Worm (Caenorhabditis elegans) whole organism, L1 larva: Measurements from ENCODE around the gene F07H5.13.

Experiments used
- C04F5.9 ChIP-seq: sonication (generic microtip); optimal IDR thresholded peaks from 2 replicates; lab custom pipeline; 2016; ENCODE audit warnings: missing genetic modification characterization, missing compliant biosample characterization
- C34B4.2 ChIP-seq: sonication (generic microtip); optimal IDR thresholded peaks from 2 replicates; lab custom pipeline; 2017; ENCODE audit warnings: mild to moderate bottlenecking, missing genetic modification characterization, missing compliant biosample characterization
- F16B12.6 ChIP-seq: fragments of 150-350 bp; optimal IDR thresholded peaks from 2 replicates; lab custom pipeline; 2014; ENCODE audit warnings: missing biosample characterization, missing genetic modification characterization
- Y116A8C.19 ChIP-seq: sonication (generic microtip); optimal IDR thresholded peaks from 2 replicates; lab custom pipeline; 2016; ENCODE audit warnings: missing compliant biosample characterization, missing genetic modification characterization, borderline replicate concordance
- alr-1 ChIP-seq: fragments of 200-800 bp; sonication (Bioruptor generic); optimal IDR thresholded peaks from 2 replicates; lab custom pipeline; 2018; ENCODE audit warnings: borderline replicate concordance, mild to moderate bottlenecking, missing genetic modification characterization, missing compliant biosample characterization
- aly-2 ChIP-seq: fragments of 150-350 bp; optimal IDR thresholded peaks from 2 replicates; lab custom pipeline; 2014; ENCODE audit warnings: missing biosample characterization, missing genetic modification characterization
- ama-1 ChIP-seq: fragments of 150-350 bp; optimal IDR thresholded peaks from 2 replicates; lab custom pipeline; 2014
- ceh-63 ChIP-seq: fragments of 200-800 bp; sonication (Bioruptor generic); optimal IDR thresholded peaks from 2 replicates; lab custom pipeline; 2018; ENCODE audit warnings: mild to moderate bottlenecking, missing genetic modification characterization, missing compliant biosample characterization
- ceh-82 ChIP-seq, 3 experiments: fragments of 150-350 bp in 1 of 3; sonication (generic microtip) in 2 of 3; optimal IDR thresholded peaks; 2 replicates each; lab custom pipeline; 2014 to 2017; ENCODE audit warnings: missing biosample characterization in 3 of 3, missing genetic modification characterization in 3 of 3
- ceh-90 ChIP-seq: sonication (generic microtip); optimal IDR thresholded peaks from 2 replicates; lab custom pipeline; 2016; ENCODE audit warnings: missing genetic modification characterization, missing compliant biosample characterization
- dsc-1 ChIP-seq: sonication (generic microtip); optimal IDR thresholded peaks from 2 replicates; lab custom pipeline; 2016; ENCODE audit warnings: mild to moderate bottlenecking, missing genetic modification characterization, missing compliant biosample characterization
- egl-27 ChIP-seq, 2 experiments: fragments of 150-350 bp in 1 of 2; sonication (generic microtip); optimal IDR thresholded peaks; 3 replicates each; lab custom pipeline; 2017 to 2018; ENCODE audit warnings: missing biosample characterization in 2 of 2, missing genetic modification characterization in 2 of 2, missing genetic modification reagents in 2 of 2
- elt-2 ChIP-seq: sonication (generic microtip); optimal IDR thresholded peaks from 2 replicates; lab custom pipeline; 2016; ENCODE audit warnings: missing genetic modification characterization, mild to moderate bottlenecking, inconsistent platforms, missing compliant biosample characterization, missing genetic modification reagents
- elt-3 ChIP-seq, 6 experiments: fragments of 150-350 bp in 1 of 6; sonication (generic microtip); optimal IDR thresholded peaks; 2 replicates each; lab custom pipeline; 2017 to 2018; ENCODE audit warnings: missing biosample characterization in 6 of 6, missing genetic modification characterization in 6 of 6, inconsistent platforms in 1 of 6
- ets-5 ChIP-seq: fragments of 200-800 bp; sonication (Bioruptor generic); IDR thresholded peaks from 2 replicates; pipeline ENCODE4 v1.3.6; 2022; ENCODE audit warnings: missing genetic modification characterization, missing compliant biosample characterization
- fkh-4 ChIP-seq: sonication (generic microtip); optimal IDR thresholded peaks from 2 replicates; lab custom pipeline; 2016; ENCODE audit warnings: missing compliant biosample characterization, missing genetic modification characterization, borderline replicate concordance
- fos-1 ChIP-seq: fragments of 150-350 bp; optimal IDR thresholded peaks from 2 replicates; lab custom pipeline; 2014; ENCODE audit warnings: missing biosample characterization, missing genetic modification characterization
- grh-1 ChIP-seq: fragments of 200-800 bp; sonication (Bioruptor generic); IDR thresholded peaks from 2 replicates; pipeline ENCODE4 v1.3.6; 2022; ENCODE audit warnings: missing genetic modification reagents, missing genetic modification characterization, missing compliant biosample characterization
- hlh-17 ChIP-seq: fragments of 200-800 bp; sonication (Bioruptor generic); optimal IDR thresholded peaks from 2 replicates; lab custom pipeline; 2018; ENCODE audit warnings: missing genetic modification characterization, mild to moderate bottlenecking, missing compliant biosample characterization, moderate library complexity, borderline replicate concordance
- hpl-2 ChIP-seq: fragments of 150-350 bp; optimal IDR thresholded peaks from 2 replicates; lab custom pipeline; 2014; ENCODE audit warnings: missing biosample characterization, missing genetic modification reagents, missing genetic modification characterization
- irx-1 ChIP-seq: sonication (generic microtip); optimal IDR thresholded peaks from 2 replicates; lab custom pipeline; 2016; ENCODE audit warnings: missing genetic modification characterization, missing compliant biosample characterization
- jun-1 ChIP-seq: fragments of 150-350 bp; optimal IDR thresholded peaks from 2 replicates; lab custom pipeline; 2014; ENCODE audit warnings: missing biosample characterization, missing genetic modification reagents, missing genetic modification characterization
- lin-13 ChIP-seq: fragments of 150-350 bp; optimal IDR thresholded peaks from 2 replicates; lab custom pipeline; 2014; ENCODE audit warnings: missing biosample characterization, missing genetic modification reagents, missing genetic modification characterization
- lin-14 ChIP-seq: fragments of 200-800 bp; sonication (Bioruptor generic); optimal IDR thresholded peaks from 2 replicates; lab custom pipeline; 2018; ENCODE audit warnings: mild to moderate bottlenecking, missing genetic modification characterization, moderate library complexity, missing compliant biosample characterization
- lin-35 ChIP-seq, 2 experiments: fragments of 150-350 bp; optimal IDR thresholded peaks; 2 replicates each; lab custom pipeline; 2014; ENCODE audit warnings: missing biosample characterization in 2 of 2, missing genetic modification characterization in 2 of 2, missing genetic modification reagents in 2 of 2
- lsy-2 ChIP-seq, 2 experiments: fragments of 150-350 bp; optimal IDR thresholded peaks; 2 replicates each; lab custom pipeline; 2014; ENCODE audit warnings: missing biosample characterization in 2 of 2, missing genetic modification characterization in 2 of 2
- mab-9 ChIP-seq: fragments of 200-800 bp; sonication (Bioruptor generic); IDR thresholded peaks from 2 replicates; pipeline ENCODE4 v1.3.6; 2022; ENCODE audit warnings: missing genetic modification reagents, missing genetic modification characterization, missing compliant biosample characterization
- mdl-1 ChIP-seq, 2 experiments: fragments of 150-350 bp; optimal IDR thresholded peaks; 2 replicates each; lab custom pipeline; 2014 to 2017; ENCODE audit warnings: missing biosample characterization in 2 of 2, missing genetic modification characterization in 2 of 2, inconsistent platforms in 1 of 2
- mep-1 ChIP-seq: fragments of 150-350 bp; optimal IDR thresholded peaks from 2 replicates; lab custom pipeline; 2014; ENCODE audit warnings: missing biosample characterization, missing genetic modification characterization
- nhr-11 ChIP-seq: fragments of 150-350 bp; optimal IDR thresholded peaks from 2 replicates; lab custom pipeline; 2014; ENCODE audit warnings: missing biosample characterization, missing genetic modification characterization
- nhr-20 ChIP-seq: sonication (generic microtip); optimal IDR thresholded peaks from 2 replicates; lab custom pipeline; 2016; ENCODE audit warnings: mild to moderate bottlenecking, missing genetic modification characterization, missing compliant biosample characterization
- nhr-237 ChIP-seq: fragments of 150-350 bp; optimal IDR thresholded peaks from 2 replicates; lab custom pipeline; 2014; ENCODE audit warnings: missing biosample characterization, missing genetic modification characterization
- nhr-47 ChIP-seq: sonication (generic microtip); optimal IDR thresholded peaks from 2 replicates; lab custom pipeline; 2016; ENCODE audit warnings: mild to moderate bottlenecking, missing genetic modification characterization, moderate library complexity, missing compliant biosample characterization
- nhr-85 ChIP-seq: sonication (generic microtip); peaks from one replicate; lab custom pipeline; 2016; ENCODE audit warnings: missing genetic modification characterization, inconsistent platforms, missing compliant biosample characterization
- nhr-90 ChIP-seq: sonication (generic microtip); optimal IDR thresholded peaks from 2 replicates; lab custom pipeline; 2016; ENCODE audit warnings: mild to moderate bottlenecking, missing genetic modification characterization, missing compliant biosample characterization; ENCODE audit not compliant: poor library complexity
- pag-3 ChIP-seq: sonication (generic microtip); optimal IDR thresholded peaks from 2 replicates; lab custom pipeline; 2017; ENCODE audit warnings: missing genetic modification characterization, mild to moderate bottlenecking, missing compliant biosample characterization, antibody characterized with exemption, borderline replicate concordance; ENCODE audit not compliant: insufficient read depth
- pax-3 ChIP-seq: fragments of 200-800 bp; sonication (Bioruptor generic); optimal IDR thresholded peaks from 2 replicates; lab custom pipeline; 2018; ENCODE audit warnings: mild to moderate bottlenecking, missing genetic modification characterization, moderate library complexity, missing compliant biosample characterization
- pqm-1 ChIP-seq: sonication (generic microtip); optimal IDR thresholded peaks from 3 replicates; lab custom pipeline; 2017; ENCODE audit warnings: missing biosample characterization, missing genetic modification characterization
- skn-1 ChIP-seq: fragments of 150-350 bp; optimal IDR thresholded peaks from 2 replicates; lab custom pipeline; 2014; ENCODE audit warnings: missing biosample characterization, missing genetic modification characterization
- snpc-4 ChIP-seq: fragments of 150-350 bp; optimal IDR thresholded peaks from 2 replicates; lab custom pipeline; 2014; ENCODE audit warnings: missing biosample characterization, missing genetic modification characterization
- snu-23 ChIP-seq: sonication (generic microtip); optimal IDR thresholded peaks from 2 replicates; lab custom pipeline; 2016; ENCODE audit warnings: missing genetic modification characterization, missing compliant biosample characterization
- sup-37 ChIP-seq: fragments of 200-800 bp; sonication (Bioruptor generic); optimal IDR thresholded peaks from 2 replicates; lab custom pipeline; 2018; ENCODE audit warnings: mild to moderate bottlenecking, missing genetic modification characterization, missing compliant biosample characterization
- tbx-2 ChIP-seq: sonication (generic microtip); optimal IDR thresholded peaks from 2 replicates; lab custom pipeline; 2016; ENCODE audit warnings: missing genetic modification characterization, missing compliant biosample characterization
- unc-86 ChIP-seq: sonication (generic microtip); optimal IDR thresholded peaks from 2 replicates; lab custom pipeline; 2016; ENCODE audit warnings: missing genetic modification characterization, missing compliant biosample characterization
- zag-1 ChIP-seq: fragments of 150-350 bp; optimal IDR thresholded peaks from 2 replicates; lab custom pipeline; 2014; ENCODE audit warnings: missing biosample characterization, missing genetic modification characterization
- ztf-11 ChIP-seq, 2 experiments: sonication (generic microtip); optimal IDR thresholded peaks; 2 replicates each; lab custom pipeline; 2016 to 2017; ENCODE audit warnings: missing genetic modification characterization in 2 of 2, missing biosample characterization in 1 of 2, missing compliant biosample characterization in 1 of 2
- ztf-4 ChIP-seq: fragments of 150-350 bp; optimal IDR thresholded peaks from 2 replicates; lab custom pipeline; 2014; ENCODE audit warnings: missing biosample characterization, missing genetic modification characterization

The F07H5.13 gene

DNA sequence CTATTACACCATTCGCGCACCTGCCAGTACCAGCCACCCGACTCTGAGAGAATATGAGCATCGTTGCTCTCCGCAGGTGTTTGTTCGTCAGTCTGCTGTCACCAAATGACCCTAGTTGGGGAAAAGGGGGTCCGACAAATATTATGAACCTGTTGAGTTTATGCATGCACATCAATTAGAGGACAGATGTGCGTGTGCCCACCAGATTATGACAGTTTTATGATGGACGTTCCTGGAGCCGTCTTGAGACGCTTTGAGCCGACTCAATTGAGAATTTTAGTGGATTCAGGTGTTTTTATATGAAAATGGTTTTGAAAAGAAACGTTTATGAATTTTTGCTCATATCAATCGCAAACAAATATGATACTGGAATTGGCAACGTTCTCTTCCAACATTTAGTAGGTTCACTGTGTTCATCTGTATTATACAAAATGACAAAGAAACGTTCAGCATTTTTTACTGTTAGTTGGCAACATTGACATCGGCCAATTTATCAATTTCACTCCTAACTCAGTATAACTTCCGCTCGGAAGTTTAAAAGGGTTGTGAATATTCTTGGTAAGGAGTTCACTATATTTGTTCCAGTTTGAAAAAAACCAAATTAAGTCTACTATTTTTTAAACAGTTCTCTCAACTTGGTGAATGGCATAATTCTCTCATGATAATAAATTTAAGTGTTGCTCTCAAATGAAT, 43.0 kb upstream of the F07H5.13 start (continued):
- TF ChIP-seq aly-2 (no peak), ztf-11 (tag; optimal IDR thresholded peaks at IDR 0.05; lab: Kevin White, UChicago) (peak in 1 of 2 experiments; percentile 34), alr-1 (tag; lab: Kevin White, UChicago) (no peak), ama-1 (lab: Kevin White, UChicago) (peak; percentile 90), ceh-90 (tag; lab: Kevin White, UChicago) (no peak), ceh-82 (tag; optimal IDR thresholded peaks at IDR 0.05; lab: Kevin White, UChicago) (no peak), hlh-17 (GFP tag; lab: Kevin White, UChicago) (no peak), elt-3 (tag; optimal IDR thresholded peaks at IDR 0.05; lab: Kevin White, UChicago) (peak in 3 of 6 experiments; percentile 19 to 74 (median 38)), nhr-237 (tag; lab: Kevin White, UChicago) (no peak), fkh-4 (tag; lab: Kevin White, UChicago) (no peak), snpc-4 (tag; lab: Kevin White, UChicago) (no peak), fos-1 (tag; lab: Kevin White, UChicago) (no peak), ztf-4 (tag; lab: Kevin White, UChicago) (peak; percentile 67), F16B12.6 (tag; lab: Kevin White, UChicago) (no peak), hpl-2 (GFP tag; lab: Kevin White, UChicago) (peak; percentile 23), lsy-2 (tag; optimal IDR thresholded peaks at IDR 0.05; lab: Kevin White, UChicago) (peak in 1 of 2 experiments; percentile 46), lin-14 (GFP tag; lab: Kevin White, UChicago) (peak; percentile 41), tbx-2 (tag; lab: Kevin White, UChicago) (peak; percentile 41), lin-35 (GFP tag; optimal IDR thresholded peaks at IDR 0.05; lab: Kevin White, UChicago) (peak in 1 of 2 experiments; percentile 65), zag-1 (tag; lab: Kevin White, UChicago) (no peak), nhr-90 (peak; percentile 82), dsc-1 (tag; lab: Kevin White, UChicago) (peak; percentile 2), jun-1 (tag; lab: Kevin White, UChicago) (no peak), ceh-63 (GFP tag; lab: Kevin White, UChicago) (no peak), pax-3 (peak; percentile 42), mdl-1 (tag; optimal IDR thresholded peaks at IDR 0.05; lab: Kevin White, UChicago) (no peak), egl-27 (tag; optimal IDR thresholded peaks at IDR 0.05; lab: Kevin White, UChicago) (no peak), unc-86 (tag; lab: Kevin White, UChicago) (no peak), pqm-1 (no peak), C04F5.9 (tag; lab: Kevin White, UChicago) (peak; percentile 21), mep-1 (tag; lab: Kevin White, UChicago) (no peak), nhr-47 (peak; percentile 73), nhr-11 (tag; lab: Kevin White, UChicago) (no peak), pag-3 (no peak), mab-9 (GFP tag; lab: Robert Waterston, UW) (no peak), lin-13 (peak; percentile 39), sup-37 (GFP tag; lab: Kevin White, UChicago) (no peak), nhr-85 (tag; lab: Kevin White, UChicago) (peak; percentile 55), nhr-20 (tag; lab: Kevin White, UChicago) (peak; percentile 44), grh-1 (GFP tag; lab: Robert Waterston, UW) (no peak), Y116A8C.19 (tag; lab: Kevin White, UChicago) (no peak), C34B4.2 (tag; lab: Kevin White, UChicago) (no peak), skn-1 (tag; lab: Kevin White, UChicago) (no peak), irx-1 (tag; lab: Kevin White, UChicago) (no peak), elt-2 (tag; lab: Kevin White, UChicago) (no peak), snu-23 (GFP tag; lab: Kevin White, UChicago) (peak; percentile 59), ets-5 (GFP tag; lab: Robert Waterston, UW) (no peak)
